Worm (Caenorhabditis elegans): Measurements from ENCODE around the gene F57H12.6.

Gene F57H12.6

DNA sequence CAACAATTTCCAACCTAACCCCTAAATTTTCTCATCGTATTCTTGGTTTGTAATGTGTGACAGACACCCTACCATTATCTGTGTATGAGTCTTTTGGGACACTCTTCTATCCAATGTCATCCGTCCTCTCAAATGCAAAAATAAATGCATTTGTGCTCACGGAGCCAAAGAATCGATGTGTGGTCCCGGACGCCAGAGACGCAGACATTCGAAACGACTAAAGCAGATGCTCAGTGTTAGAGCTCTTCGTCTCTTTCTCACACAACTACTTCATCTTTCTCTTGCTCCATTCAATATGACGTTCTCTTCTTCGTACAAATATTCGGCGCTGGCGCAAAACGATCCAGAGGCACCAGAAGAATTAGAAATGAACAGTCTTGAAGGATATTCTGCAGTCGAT is 3.5 kb upstream of the F57H12.6 start, which contains the start of gene unc-24:
Gene unc-24, plus strand, starts transcription at position 283 of the 400 bp plus-strand sequence.
- TF ChIP-seq nfya-1 (tag; optimal IDR thresholded peaks at IDR 0.05; ENCODE audit: insufficient read depth) (peak; percentile 63), lin-15B (tag; optimal IDR thresholded peaks at IDR 0.05) (peak; percentile 22), lin-39 (tag; optimal IDR thresholded peaks at IDR 0.05) (peak; percentile 74), lsy-12 (tag; optimal IDR thresholded peaks at IDR 0.05) (no peak), ztf-11 (tag; optimal IDR thresholded peaks at IDR 0.05) (no peak), pqm-1 (tag; optimal IDR thresholded peaks at IDR 0.05) (no peak), ztf-4 (tag; optimal IDR thresholded peaks at IDR 0.05) (no peak), hmg-11 (tag; optimal IDR thresholded peaks at IDR 0.05) (peak; percentile 20), tbx-2 (tag; optimal IDR thresholded peaks at IDR 0.05) (no peak), nhr-23 (tag; optimal IDR thresholded peaks at IDR 0.05) (no peak)

DNA sequence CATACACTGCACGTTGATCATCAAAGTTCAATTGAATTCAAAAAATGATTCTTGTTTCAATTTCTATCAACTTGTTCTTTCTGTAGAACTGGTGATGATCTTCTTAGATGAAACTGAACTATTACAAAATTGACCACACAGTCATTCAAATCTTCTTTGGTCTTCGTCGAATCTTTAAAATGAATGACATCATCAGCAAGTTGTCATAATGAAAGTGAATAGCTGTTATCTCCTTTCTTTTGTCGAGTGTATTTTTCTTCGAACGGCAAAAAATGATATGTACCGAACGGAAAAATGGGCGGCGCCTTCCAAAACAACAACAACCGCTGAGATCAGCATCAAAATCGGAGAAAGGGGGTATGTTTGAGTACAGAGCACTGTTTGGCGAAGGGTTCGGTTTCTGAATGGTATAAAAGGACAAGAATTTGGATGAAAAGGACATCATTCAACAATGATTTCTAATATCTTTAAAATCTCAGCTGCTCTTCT is 1.4 kb upstream of the F57H12.6 start, which contains the start of gene ora-1:
Gene ora-1, plus strand, starts transcription at position 439 of the 489 bp plus-strand sequence.
- TF ChIP-seq ceh-16 (tag; optimal IDR thresholded peaks at IDR 0.05) (no peak), nhr-25 (tag; optimal IDR thresholded peaks at IDR 0.05) (peak; percentile 14)

DNA sequence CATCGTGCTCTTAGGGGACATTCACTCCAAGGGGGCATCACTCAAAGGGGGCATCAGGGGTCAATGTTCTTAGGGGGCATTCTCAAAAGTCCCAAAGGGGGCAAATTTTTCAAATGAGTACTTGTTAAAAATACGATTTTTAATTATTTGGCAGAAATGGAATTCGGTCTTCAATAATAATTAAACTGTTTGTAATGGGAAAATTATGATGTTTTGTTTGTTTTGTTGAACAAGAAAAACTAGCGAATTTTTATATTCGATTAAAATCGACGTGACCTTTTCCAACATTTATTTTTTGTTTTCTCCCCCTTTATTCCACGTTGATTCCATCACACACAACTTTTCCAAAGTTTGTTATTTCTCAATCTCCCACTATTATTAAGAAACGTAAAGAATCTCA is 9.1 kb downstream of the F57H12.6 start, which contains the start of gene F57H12.5:
Gene F57H12.5, plus strand, starts transcription at position 301 of the 400 bp plus-strand sequence.
- TF ChIP-seq nhr-12 (tag; optimal IDR thresholded peaks at IDR 0.05) (no peak), sea-2 (GFP tag; optimal IDR thresholded peaks at IDR 0.05) (no peak), pqm-1 (tag; optimal IDR thresholded peaks at IDR 0.05) (no peak), daf-12 (tag; optimal IDR thresholded peaks at IDR 0.05) (no peak), skn-1 (tag; optimal IDR thresholded peaks at IDR 0.05) (no peak), ztf-4 (tag; optimal IDR thresholded peaks at IDR 0.05) (no peak), nhr-43 (tag; optimal IDR thresholded peaks at IDR 0.05; ENCODE audit: poor library complexity, severe bottlenecking) (no peak), jun-1 (tag; optimal IDR thresholded peaks at IDR 0.05) (no peak), nhr-28 (tag; optimal IDR thresholded peaks at IDR 0.05) (no peak), nhr-76 (tag; optimal IDR thresholded peaks at IDR 0.05) (no peak)

DNA sequence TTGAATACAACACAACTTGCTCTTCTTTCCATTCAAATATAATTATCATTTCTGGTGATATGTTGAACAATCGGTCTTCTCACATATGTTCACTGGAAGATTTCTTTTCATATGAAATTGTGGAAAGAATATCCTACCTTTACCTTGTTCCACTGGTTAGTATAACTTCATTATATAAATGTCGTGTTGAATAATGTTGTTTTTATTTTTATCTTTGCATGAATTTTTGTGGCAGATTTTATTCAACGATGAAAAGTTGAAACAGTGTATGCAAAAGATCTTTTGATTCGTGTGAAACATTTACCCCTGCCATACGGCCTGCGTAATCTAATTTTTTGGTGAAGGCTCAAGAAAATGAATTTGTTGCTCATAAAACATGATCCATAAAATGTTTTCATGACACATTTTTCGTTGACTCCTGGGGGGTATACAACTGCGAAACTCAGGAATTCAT is 14.2 kb downstream of the F57H12.6 start:
- TF ChIP-seq mdl-1 (tag; optimal IDR thresholded peaks at IDR 0.05), result no peak
- no peak for TF ChIP-seq nhr-67 (tag; optimal IDR thresholded peaks at IDR 0.05)
- no peak for TF ChIP-seq nhr-23 (tag; optimal IDR thresholded peaks at IDR 0.05)
- no peak for TF ChIP-seq snpc-4 (tag; optimal IDR thresholded peaks at IDR 0.05)
- no peak for TF ChIP-seq mml-1 (tag; optimal IDR thresholded peaks at IDR 0.05)
- TF ChIP-seq jun-1 (tag; optimal IDR thresholded peaks at IDR 0.05), result no peak
- TF ChIP-seq egl-27 (tag; optimal IDR thresholded peaks at IDR 0.05), result no peak
- no peak for TF ChIP-seq nhr-11 (tag; optimal IDR thresholded peaks at IDR 0.05)
- no peak for TF ChIP-seq unc-62 (GFP tag; optimal IDR thresholded peaks at IDR 0.05)
- no peak for TF ChIP-seq elt-3 (tag; optimal IDR thresholded peaks at IDR 0.05)
- no peak for TF ChIP-seq nhr-25 (tag; optimal IDR thresholded peaks at IDR 0.05)
- TF ChIP-seq fos-1 (tag; optimal IDR thresholded peaks at IDR 0.05), result no peak
- no peak for TF ChIP-seq ceh-82 (tag; optimal IDR thresholded peaks at IDR 0.05)
- no peak for TF ChIP-seq nhr-28 (tag; optimal IDR thresholded peaks at IDR 0.05)
- no peak for TF ChIP-seq ceh-9 (tag; optimal IDR thresholded peaks at IDR 0.05)
- TF ChIP-seq eor-1 (tag; optimal IDR thresholded peaks at IDR 0.05), result no peak
- TF ChIP-seq elt-1 (tag; optimal IDR thresholded peaks at IDR 0.05), result no peak
- TF ChIP-seq tbx-2 (tag; optimal IDR thresholded peaks at IDR 0.05), result no peak
- no peak for TF ChIP-seq egl-5 (tag; optimal IDR thresholded peaks at IDR 0.05)

DNA sequence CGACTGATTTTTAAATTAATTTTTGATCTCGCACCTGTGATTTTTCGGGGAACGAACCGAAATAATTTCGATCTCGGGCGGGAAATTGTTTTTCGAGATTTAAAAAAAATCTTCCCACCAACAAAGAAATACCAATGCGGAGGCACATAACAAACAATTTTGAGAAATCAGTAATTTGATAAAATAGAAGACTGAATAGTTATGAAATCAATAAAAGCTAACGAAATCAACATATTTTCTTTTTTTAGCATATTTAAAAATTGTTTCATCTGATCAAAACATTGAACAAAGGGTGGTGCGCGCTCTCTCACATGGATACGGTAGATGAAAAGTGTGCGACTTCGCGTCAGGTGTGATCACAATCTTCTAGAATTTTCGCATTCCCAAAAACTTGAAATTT is 18.0 kb downstream of the F57H12.6 start:
- TF ChIP-seq mdl-1 (tag; optimal IDR thresholded peaks at IDR 0.05), result no peak
- no peak for TF ChIP-seq elt-1 (tag; optimal IDR thresholded peaks at IDR 0.05)
- no peak for TF ChIP-seq snpc-4 (tag; optimal IDR thresholded peaks at IDR 0.05)
- no peak for TF ChIP-seq lin-39 (tag; optimal IDR thresholded peaks at IDR 0.05)
- no peak for TF ChIP-seq tbx-2 (tag; optimal IDR thresholded peaks at IDR 0.05)
- no peak for TF ChIP-seq unc-39 (tag; optimal IDR thresholded peaks at IDR 0.05)
- no peak for TF ChIP-seq egl-5 (tag; optimal IDR thresholded peaks at IDR 0.05)
- TF ChIP-seq aly-2 (tag; optimal IDR thresholded peaks at IDR 0.05), result no peak
- no peak for TF ChIP-seq nhr-77 (tag; optimal IDR thresholded peaks at IDR 0.05)
- no peak for TF ChIP-seq nhr-43 (tag; optimal IDR thresholded peaks at IDR 0.05; ENCODE audit: poor library complexity, severe bottlenecking)
- TF ChIP-seq nhr-237 (tag; optimal IDR thresholded peaks at IDR 0.05), result no peak
- TF ChIP-seq daf-12 (tag; optimal IDR thresholded peaks at IDR 0.05), result no peak
- no peak for TF ChIP-seq lin-15B (tag; optimal IDR thresholded peaks at IDR 0.05)
- no peak for TF ChIP-seq pha-4 (tag; optimal IDR thresholded peaks at IDR 0.05)

All from whole organism, L3 larva.